Worm (Caenorhabditis elegans) whole organism, L1 larva: ENCODE measurements around the gene npr-30.

Experiments used
- ama-1 ChIP-seq: fragments of 150-350 bp; optimal IDR thresholded peaks from 2 replicates; lab custom pipeline; 2014
- ceh-63 ChIP-seq: fragments of 200-800 bp; sonication (Bioruptor generic); optimal IDR thresholded peaks from 2 replicates; lab custom pipeline; 2018; ENCODE audit warnings: mild to moderate bottlenecking, missing genetic modification characterization, missing compliant biosample characterization
- dpl-1 ChIP-seq, 3 experiments: fragments of 150-350 bp in 2 of 3; sonication (generic microtip) in 1 of 3; optimal IDR thresholded peaks; 2 replicates each; lab custom pipeline; 2014 to 2017; ENCODE audit warnings: missing biosample characterization in 3 of 3, missing genetic modification characterization in 3 of 3, missing genetic modification reagents in 3 of 3
- fkh-10 ChIP-seq: sonication (generic microtip); optimal IDR thresholded peaks from 2 replicates; lab custom pipeline; 2017; ENCODE audit warnings: missing biosample characterization, missing genetic modification reagents, missing genetic modification characterization
- fos-1 ChIP-seq: fragments of 150-350 bp; optimal IDR thresholded peaks from 2 replicates; lab custom pipeline; 2014; ENCODE audit warnings: missing biosample characterization, missing genetic modification characterization
- nhr-77 ChIP-seq: fragments of 150-350 bp; optimal IDR thresholded peaks from 2 replicates; lab custom pipeline; 2014; ENCODE audit warnings: missing biosample characterization, missing genetic modification characterization
- snu-23 ChIP-seq: sonication (generic microtip); optimal IDR thresholded peaks from 2 replicates; lab custom pipeline; 2016; ENCODE audit warnings: missing genetic modification characterization, missing compliant biosample characterization
- sptf-1 ChIP-seq: fragments of 150-350 bp; optimal IDR thresholded peaks from 2 replicates; lab custom pipeline; 2014; ENCODE audit warnings: missing biosample characterization, missing genetic modification characterization
- zag-1 ChIP-seq: fragments of 150-350 bp; optimal IDR thresholded peaks from 2 replicates; lab custom pipeline; 2014; ENCODE audit warnings: missing biosample characterization, missing genetic modification characterization
- ztf-11 ChIP-seq, 2 experiments: sonication (generic microtip); optimal IDR thresholded peaks; 2 replicates each; lab custom pipeline; 2016 to 2017; ENCODE audit warnings: missing genetic modification characterization in 2 of 2, missing biosample characterization in 1 of 2, missing compliant biosample characterization in 1 of 2

DNA sequence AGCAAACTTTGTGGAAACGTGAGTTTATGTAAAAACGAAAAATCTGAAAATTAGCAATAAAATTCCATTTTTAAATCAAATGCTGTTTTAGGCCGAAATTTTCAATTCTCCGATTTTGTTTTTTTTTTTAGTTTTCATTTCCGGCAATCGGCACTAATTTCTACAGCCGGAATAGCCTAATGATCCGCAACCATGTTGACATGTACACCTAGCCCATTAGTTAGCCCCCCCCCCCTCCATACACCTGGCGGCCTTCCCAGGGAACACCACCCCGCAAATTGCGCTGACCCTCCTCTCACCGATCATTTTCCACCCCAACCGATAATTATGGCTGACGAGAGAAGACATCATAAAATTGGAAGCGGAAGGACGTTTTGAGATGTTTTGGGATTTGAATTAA lies 36.4 kb downstream of the npr-30 start:
- no peak for TF ChIP-seq ztf-11 (tag; optimal IDR thresholded peaks at IDR 0.05; lab: Kevin White, UChicago)
- no peak for TF ChIP-seq nhr-77 (tag; lab: Kevin White, UChicago)
- TF ChIP-seq sptf-1 (tag; lab: Kevin White, UChicago) = no peak
- TF ChIP-seq ama-1 (lab: Kevin White, UChicago) = no peak
- TF ChIP-seq fkh-10 (GFP tag; lab: Kevin White, UChicago) = no peak
- no peak for TF ChIP-seq ceh-63 (GFP tag; lab: Kevin White, UChicago)
- no peak for TF ChIP-seq dpl-1 (GFP tag; optimal IDR thresholded peaks at IDR 0.05; lab: Kevin White, UChicago)
- no peak for TF ChIP-seq snu-23
- no peak for TF ChIP-seq fos-1 (tag; lab: Kevin White, UChicago)
- TF ChIP-seq zag-1 (tag; lab: Kevin White, UChicago) = no peak
